Worm (Caenorhabditis elegans): ENCODE data around the gene ZK355.2.

DNA sequence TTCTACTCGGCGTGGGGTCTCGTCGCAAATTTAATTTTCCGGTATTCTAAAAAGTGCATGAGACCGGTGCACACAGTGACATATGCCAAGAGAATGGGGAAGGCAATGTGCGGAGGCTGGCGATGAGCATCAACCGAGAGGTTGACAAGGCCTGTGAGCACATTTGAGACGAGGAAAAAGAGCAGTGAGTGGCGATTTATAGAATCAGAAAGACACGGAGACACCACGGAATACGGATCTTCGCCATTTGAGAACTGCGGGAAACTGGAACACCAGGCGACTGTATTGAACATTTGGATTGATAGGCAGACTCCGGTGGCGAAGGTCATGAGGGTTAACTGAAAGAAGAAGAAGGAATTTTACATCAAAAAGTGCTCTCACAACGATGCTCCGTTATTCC lies 44.8 kb upstream of the ZK355.2 start:
- no peak for TF ChIP-seq W03F9.2 (tag; optimal IDR thresholded peaks at IDR 0.05)
- TF ChIP-seq him-1 (tag; optimal IDR thresholded peaks at IDR 0.05) = no peak
